Fruit fly (Drosophila melanogaster) whole organism: Measurements from ENCODE around the gene ATPsynGL.

Source experiments
- CG8478 ChIP-seq: fragments of >200 bp; optimal IDR thresholded peaks from 2 replicates; lab custom pipeline; 2018; ENCODE audit warnings: inconsistent platforms
- Dll ChIP-seq: fragments of >200 bp; optimal IDR thresholded peaks from 2 replicates; lab custom pipeline; 2017
- EcR ChIP-seq, 2 experiments: fragments of >200 bp; optimal IDR thresholded peaks; 2 replicates each; lab custom pipeline; 2017; ENCODE audit warnings: missing biosample characterization in 2 of 2, missing genetic modification characterization in 2 of 2, missing genetic modification reagents in 2 of 2
- pan ChIP-seq: fragments of >200 bp; optimal IDR thresholded peaks from 2 replicates; lab custom pipeline; 2017
- psq ChIP-seq: fragments of >200 bp; optimal IDR thresholded peaks from 2 replicates; lab custom pipeline; 2017
- usp ChIP-seq: fragments of >200 bp; optimal IDR thresholded peaks from 2 replicates; lab custom pipeline; 2017; ENCODE audit warnings: missing biosample characterization, missing genetic modification characterization, mixed read lengths

The ATPsynGL gene

dm6 chr2L:7746975-7747374 is at the start of gene ATPsynGL:
ATPsynGL (plus strand) TSS chr2L:7747275.
- no peak for TF ChIP-seq Dll (lab: Kevin White, UChicago)
- TF ChIP-seq EcR (GFP tag; optimal IDR thresholded peaks at IDR 0.05; lab: Kevin White, UChicago) = no peak
- TF ChIP-seq pan (lab: Kevin White, UChicago) = no peak
- TF ChIP-seq CG8478 (lab: Kevin White, UChicago) = no peak
- no peak for TF ChIP-seq usp (GFP tag; lab: Kevin White, UChicago)

dm6 chr2L:7701417-7701816 is 45.7 kb upstream of the ATPsynGL start, which contains the start of gene Tep2:
Tep2 (minus strand) TSS chr2L:7701601.
- TF ChIP-seq Dll (lab: Kevin White, UChicago) = no peak

dm6 chr2L:7702383-7703188 is 44.5 kb upstream of the ATPsynGL start, which contains the start of gene Tep3:
Tep3 (plus strand) TSS chr2L:7702805.
- peak; percentile 3 for TF ChIP-seq CG8478 (lab: Kevin White, UChicago)
- no peak for TF ChIP-seq pan (lab: Kevin White, UChicago)

dm6 chr2L:7703534-7703933 is 43.5 kb upstream of the ATPsynGL start:
- TF ChIP-seq psq (lab: Kevin White, UChicago) (no peak), usp (GFP tag; lab: Kevin White, UChicago) (no peak)

- no peak for TF ChIP-seq pan (lab: Kevin White, UChicago)
- TF ChIP-seq CG8478 (lab: Kevin White, UChicago) = no peak
- no peak for TF ChIP-seq Dll (lab: Kevin White, UChicago)
- TF ChIP-seq EcR (GFP tag; optimal IDR thresholded peaks at IDR 0.05; lab: Kevin White, UChicago) = no peak
- no peak for TF ChIP-seq usp (GFP tag; lab: Kevin White, UChicago)
- no peak for TF ChIP-seq psq (lab: Kevin White, UChicago)
Measured at dm6 chr2L:7710580-7710979, 36.5 kb upstream of the ATPsynGL start, which contains the start of gene Ntl. Ntl (plus strand) TSS chr2L:7710880.

dm6 chr2L:7711034-7711685 is 35.9 kb upstream of the ATPsynGL start:
- TF ChIP-seq EcR (GFP tag; optimal IDR thresholded peaks at IDR 0.05; lab: Kevin White, UChicago) (no peak), CG8478 (lab: Kevin White, UChicago) (no peak), pan (lab: Kevin White, UChicago) (no peak), psq (lab: Kevin White, UChicago) (no peak), Dll (lab: Kevin White, UChicago) (no peak), usp (GFP tag; lab: Kevin White, UChicago) (no peak)

dm6 chr2L:7716545-7716944 is 30.5 kb upstream of the ATPsynGL start, which contains the start of gene CG33296:
CG33296 (minus strand) TSS chr2L:7716645.
- no peak for TF ChIP-seq EcR (GFP tag; optimal IDR thresholded peaks at IDR 0.05; lab: Kevin White, UChicago)
- TF ChIP-seq usp (GFP tag; lab: Kevin White, UChicago) = no peak
- no peak for TF ChIP-seq Dll (lab: Kevin White, UChicago)
- no peak for TF ChIP-seq psq (lab: Kevin White, UChicago)
- no peak for TF ChIP-seq CG8478 (lab: Kevin White, UChicago)
- TF ChIP-seq pan (lab: Kevin White, UChicago) = no peak

- no peak for TF ChIP-seq usp (GFP tag; lab: Kevin White, UChicago)
- TF ChIP-seq pan (lab: Kevin White, UChicago) = no peak
- TF ChIP-seq psq (lab: Kevin White, UChicago) = no peak
- no peak for TF ChIP-seq EcR (GFP tag; optimal IDR thresholded peaks at IDR 0.05; lab: Kevin White, UChicago)
- TF ChIP-seq Dll (lab: Kevin White, UChicago) = no peak
- TF ChIP-seq CG8478 (lab: Kevin White, UChicago) = no peak
Measured at dm6 chr2L:7719387-7719786, 27.7 kb upstream of the ATPsynGL start, which contains the start of gene CG13793. CG13793 (minus strand) TSS chr2L:7719487.

- no peak for TF ChIP-seq Dll (lab: Kevin White, UChicago)
- no peak for TF ChIP-seq pan (lab: Kevin White, UChicago)
- TF ChIP-seq usp (GFP tag; lab: Kevin White, UChicago) = no peak
- TF ChIP-seq CG8478 (lab: Kevin White, UChicago) = no peak
- no peak for TF ChIP-seq EcR (GFP tag; optimal IDR thresholded peaks at IDR 0.05; lab: Kevin White, UChicago)
- no peak for TF ChIP-seq psq (lab: Kevin White, UChicago)
Measured at dm6 chr2L:7722102-7722501, 25.0 kb upstream of the ATPsynGL start.

dm6 chr2L:7722723-7723122 is 24.4 kb upstream of the ATPsynGL start, which contains the start of gene CG13794:
CG13794 (minus strand) TSS chr2L:7722823.
- TF ChIP-seq usp (GFP tag; lab: Kevin White, UChicago) (no peak), CG8478 (lab: Kevin White, UChicago) (no peak), pan (lab: Kevin White, UChicago) (no peak)

dm6 chr2L:7726268-7726997 is 20.6 kb upstream of the ATPsynGL start, which contains the start of gene CG13795:
CG13795 (minus strand) TSS chr2L:7726298.
- no peak for TF ChIP-seq EcR (GFP tag; optimal IDR thresholded peaks at IDR 0.05; lab: Kevin White, UChicago)
- no peak for TF ChIP-seq usp (GFP tag; lab: Kevin White, UChicago)
- no peak for TF ChIP-seq pan (lab: Kevin White, UChicago)
- no peak for TF ChIP-seq psq (lab: Kevin White, UChicago)
- TF ChIP-seq Dll (lab: Kevin White, UChicago) = no peak
- TF ChIP-seq CG8478 (lab: Kevin White, UChicago) = no peak
